Worm (Caenorhabditis elegans) whole organism, L3 larva: Measurements from ENCODE around the gene srw-29.

Source experiments
- mdl-1 ChIP-seq: fragments of 150-350 bp; optimal IDR thresholded peaks from 2 replicates; lab custom pipeline; 2014; ENCODE audit warnings: missing biosample characterization, missing genetic modification characterization
- nhr-77 ChIP-seq: fragments of 150-350 bp; optimal IDR thresholded peaks from 2 replicates; lab custom pipeline; 2014; ENCODE audit warnings: missing biosample characterization, missing genetic modification characterization
- pha-4 ChIP-seq: fragments of 150-350 bp; optimal IDR thresholded peaks from 2 replicates; lab custom pipeline; 2014; ENCODE audit warnings: missing biosample characterization, missing genetic modification reagents, missing genetic modification characterization

DNA sequence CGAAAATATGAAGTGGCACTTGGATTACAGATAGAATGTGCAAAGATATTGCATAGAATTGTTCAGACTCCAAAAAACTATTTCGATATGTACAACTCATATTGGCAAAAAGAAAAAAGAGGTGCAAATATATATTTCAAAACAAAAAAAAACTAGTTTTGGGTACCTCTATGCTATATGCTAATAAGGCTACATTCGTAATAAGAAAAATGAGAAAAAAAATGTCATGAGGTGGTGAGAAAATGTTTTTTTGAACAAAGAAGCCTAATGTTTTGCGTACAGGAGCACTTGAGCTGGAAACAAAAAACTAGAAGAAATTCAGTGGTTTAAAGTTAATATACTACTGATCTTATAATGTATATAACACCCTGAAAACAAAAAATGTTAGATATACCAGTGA lies 36.5 kb upstream of the srw-29 start, which contains the start of gene srh-142:
- TF ChIP-seq mdl-1 (tag; lab: Kevin White, UChicago) (no peak), nhr-77 (tag; lab: Kevin White, UChicago) (no peak), pha-4 (tag; lab: Kevin White, UChicago) (no peak)
